Fruit fly (Drosophila melanogaster) S2 (cell line): Measurements from ENCODE around the gene CG1532.

Source experiments
- CG8478 ChIP-seq: fragments of >200 bp; optimal IDR thresholded peaks from 2 replicates; lab custom pipeline; 2018
- CTCF ChIP-seq, 2 experiments: fragments of >200 bp; optimal IDR thresholded peaks; 2 replicates each; lab custom pipeline; 2018

DNA sequence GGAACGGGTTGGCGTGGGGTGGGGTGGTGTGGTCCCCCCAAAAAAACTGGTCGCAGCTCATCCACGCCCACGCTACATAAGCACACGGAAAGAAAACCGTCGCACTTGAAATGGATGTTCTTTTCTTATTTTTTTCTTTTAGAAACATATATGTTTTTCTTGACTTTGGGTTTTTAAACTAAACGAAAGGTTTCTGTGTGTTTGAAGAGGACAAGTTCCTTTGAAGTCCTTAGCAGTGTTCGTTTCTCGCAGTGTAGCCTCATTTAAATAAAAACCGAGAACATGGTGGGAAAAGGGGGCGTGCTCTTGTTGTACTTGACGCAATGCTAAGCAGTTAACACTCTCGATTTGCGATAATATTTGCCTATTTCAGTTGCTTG lies 46.2 kb upstream of the CG1532 start:
- no peak for TF ChIP-seq CG8478 (lab: Kevin White, UChicago)
- no peak for TF ChIP-seq CTCF (optimal IDR thresholded peaks at IDR 0.05; lab: Kevin White, UChicago)
